Fruit fly (Drosophila melanogaster) whole organism: ENCODE measurements around the gene CG14610.

ENCODE experiments used
- psq ChIP-seq: fragments of >200 bp; optimal IDR thresholded peaks from 2 replicates; lab custom pipeline; 2017
- usp ChIP-seq: fragments of >200 bp; optimal IDR thresholded peaks from 2 replicates; lab custom pipeline; 2017; ENCODE audit warnings: missing biosample characterization, missing genetic modification characterization, mixed read lengths

dm6 chr3R:7109760-7110303 lies 34.3 kb downstream of the CG14610 start:
- no peak for TF ChIP-seq usp (GFP tag; lab: Kevin White, UChicago)
- no peak for TF ChIP-seq psq
